Fruit fly (Drosophila melanogaster) whole organism, embryonic: Measurements from ENCODE around the gene IntS10.
A peak's percentile ranks its signal among the peaks of the same experiment; 100 is the strongest.

Experiments
- Atf3 ChIP-seq: fragments of 200-800 bp; sonication (Bioruptor generic); optimal IDR thresholded peaks from 3 replicates; lab custom pipeline; 2016; ENCODE audit warnings: missing biosample characterization, missing genetic modification characterization
- B-H1 ChIP-seq: fragments of 200-800 bp; sonication (Bioruptor generic); IDR thresholded peaks from 3 replicates; pipeline ENCODE4 v1.3.6; 2022; ENCODE audit warnings: missing biosample characterization, missing genetic modification characterization
- BEAF-32 ChIP-seq: fragments of 200-800 bp; sonication (Bioruptor generic); optimal IDR thresholded peaks from 3 replicates; lab custom pipeline; 2017; ENCODE audit warnings: missing biosample characterization, missing genetic modification characterization, mild to moderate bottlenecking, moderate library complexity, missing genetic modification reagents
- Blimp-1 ChIP-seq: fragments of 200-800 bp; sonication (Bioruptor generic); optimal IDR thresholded peaks from 3 replicates; lab custom pipeline; 2018; ENCODE audit warnings: missing biosample characterization, missing genetic modification characterization, mild to moderate bottlenecking, moderate library complexity, missing genetic modification reagents
- BtbVII ChIP-seq: fragments of 200-800 bp; sonication (Bioruptor generic); optimal IDR thresholded peaks from 3 replicates; lab custom pipeline; 2017; ENCODE audit warnings: missing biosample characterization, mild to moderate bottlenecking, missing genetic modification characterization
- CG10267 ChIP-seq: fragments of 200-800 bp; sonication (Bioruptor generic); optimal IDR thresholded peaks from 2 replicates; lab custom pipeline; 2018; ENCODE audit warnings: missing biosample characterization, mild to moderate bottlenecking, missing genetic modification characterization, moderate library complexity
- CG1603 ChIP-seq: fragments of 200-800 bp; sonication (Bioruptor generic); optimal IDR thresholded peaks from 2 replicates; lab custom pipeline; 2019; ENCODE audit warnings: missing biosample characterization, mild to moderate bottlenecking, missing genetic modification characterization, moderate library complexity
- CG17328 ChIP-seq: fragments of 200-800 bp; sonication (Bioruptor generic); IDR thresholded peaks from 2 replicates; pipeline ENCODE4 v1.3.6; 2022; ENCODE audit warnings: missing biosample characterization, missing genetic modification characterization
- CG17385 ChIP-seq: fragments of 200-800 bp; sonication (Bioruptor generic); optimal IDR thresholded peaks from 3 replicates; lab custom pipeline; 2018; ENCODE audit warnings: missing biosample characterization, mild to moderate bottlenecking, missing genetic modification characterization
- CG17612 ChIP-seq: fragments of 200-800 bp; sonication (Bioruptor generic); IDR thresholded peaks from 2 replicates; pipeline ENCODE4 v1.3.6; 2022; ENCODE audit warnings: missing biosample characterization, missing genetic modification characterization
- CG1792 ChIP-seq: fragments of 200-800 bp; sonication (Bioruptor generic); optimal IDR thresholded peaks from 2 replicates; lab custom pipeline; 2016; ENCODE audit warnings: missing biosample characterization, missing genetic modification characterization
- CG2199 ChIP-seq: fragments of 200-800 bp; sonication (Bioruptor generic); IDR thresholded peaks from 3 replicates; pipeline ENCODE4 v1.3.6; 2022; ENCODE audit warnings: missing biosample characterization, missing genetic modification characterization
- CG2712 ChIP-seq: fragments of 200-800 bp; optimal IDR thresholded peaks from 3 replicates; lab custom pipeline; 2019; ENCODE audit warnings: missing biosample characterization, mild to moderate bottlenecking, missing genetic modification characterization, moderate library complexity
- CG3281 ChIP-seq: fragments of 200-800 bp; sonication (Bioruptor generic); optimal IDR thresholded peaks from 3 replicates; lab custom pipeline; 2017; ENCODE audit warnings: missing biosample characterization, mild to moderate bottlenecking, missing genetic modification characterization
- CG3726 ChIP-seq: fragments of 200-800 bp; sonication (Bioruptor generic); IDR thresholded peaks from 3 replicates; pipeline ENCODE4, ENCODE4 v1.3.6; 2022; ENCODE audit warnings: missing biosample characterization, missing genetic modification characterization
- CG6791 ChIP-seq: fragments of 200-800 bp; sonication (Bioruptor generic); IDR thresholded peaks from 3 replicates; pipeline ENCODE4 v1.3.6; 2022; ENCODE audit warnings: missing biosample characterization, missing genetic modification characterization; ENCODE audit not compliant: partially characterized antibody
- CG8089 ChIP-seq: fragments of 200-800 bp; sonication (Bioruptor generic); optimal IDR thresholded peaks from 3 replicates; lab custom pipeline; 2016; ENCODE audit warnings: missing biosample characterization, missing genetic modification characterization
- CG8944 ChIP-seq: fragments of 200-800 bp; sonication (Bioruptor generic); optimal IDR thresholded peaks from 3 replicates; lab custom pipeline; 2016; ENCODE audit warnings: missing biosample characterization, missing genetic modification characterization
- CG9876 ChIP-seq: fragments of 200-800 bp; sonication (Bioruptor generic); optimal IDR thresholded peaks from 2 replicates; lab custom pipeline; 2016; ENCODE audit warnings: missing biosample characterization, missing genetic modification characterization
- Dbx ChIP-seq: fragments of 200-800 bp; sonication (Bioruptor generic); IDR thresholded peaks from 3 replicates; pipeline ENCODE4 v1.3.6; 2022; ENCODE audit warnings: missing biosample characterization, missing genetic modification characterization
- Deaf1 ChIP-seq: fragments of 200-800 bp; optimal IDR thresholded peaks from 3 replicates; lab custom pipeline; 2019; ENCODE audit warnings: missing biosample characterization, mild to moderate bottlenecking, missing genetic modification characterization, moderate library complexity
- Elba2 ChIP-seq: fragments of 200-800 bp; sonication (Bioruptor generic); optimal IDR thresholded peaks from 3 replicates; lab custom pipeline; 2016; ENCODE audit warnings: missing biosample characterization, missing genetic modification characterization
- Fer1 ChIP-seq: fragments of 200-800 bp; sonication (Bioruptor generic); optimal IDR thresholded peaks from 2 replicates; lab custom pipeline; 2017; ENCODE audit warnings: missing biosample characterization, mild to moderate bottlenecking, missing genetic modification characterization
- Fer3 ChIP-seq: fragments of 200-800 bp; sonication (Bioruptor generic); optimal IDR thresholded peaks from 2 replicates; lab custom pipeline; 2018; ENCODE audit warnings: missing biosample characterization, mild to moderate bottlenecking, missing genetic modification characterization, moderate library complexity
- HLH4C ChIP-seq: fragments of 200-800 bp; sonication (Bioruptor generic); IDR thresholded peaks from 3 replicates; pipeline ENCODE4 v1.3.6; 2022; ENCODE audit warnings: missing biosample characterization, missing genetic modification characterization; ENCODE audit not compliant: partially characterized antibody
- Hr51 ChIP-seq, 2 experiments: fragments of 200-800 bp; sonication (Bioruptor generic); optimal IDR thresholded peaks; 2 replicates in 1 of 2; 3 replicates in 1 of 2; lab custom pipeline; 2016 to 2018; ENCODE audit warnings: missing biosample characterization in 2 of 2, missing genetic modification characterization in 2 of 2, mild to moderate bottlenecking in 1 of 2, moderate library complexity in 1 of 2
- Mad ChIP-seq: fragments of 200-800 bp; sonication (Bioruptor generic); optimal IDR thresholded peaks from 2 replicates; lab custom pipeline; 2016; ENCODE audit warnings: missing biosample characterization, missing genetic modification characterization
- Med ChIP-seq: fragments of 200-800 bp; sonication (Bioruptor generic); peaks from one replicate; lab custom pipeline; 2016; ENCODE audit warnings: missing biosample characterization, missing genetic modification characterization, mild to moderate bottlenecking, inconsistent platforms, moderate library complexity
- Meics ChIP-seq: fragments of 200-800 bp; sonication (Bioruptor generic); optimal IDR thresholded peaks from 2 replicates; lab custom pipeline; 2017; ENCODE audit warnings: missing biosample characterization, mild to moderate bottlenecking, missing genetic modification characterization
- Myb ChIP-seq: fragments of 200-800 bp; sonication (Bioruptor generic); optimal IDR thresholded peaks from 2 replicates; lab custom pipeline; 2016; ENCODE audit warnings: missing biosample characterization, missing genetic modification characterization
- NFAT ChIP-seq: fragments of 200-800 bp; sonication (Bioruptor generic); IDR thresholded peaks from 2 replicates; pipeline ENCODE4 v1.3.6; 2022; ENCODE audit warnings: missing biosample characterization, missing genetic modification characterization
- Nf-YA ChIP-seq: fragments of 200-800 bp; sonication (Bioruptor generic); IDR thresholded peaks from 2 replicates; pipeline ENCODE4 v1.3.6; 2022; ENCODE audit warnings: missing biosample characterization, missing genetic modification characterization
- Opbp ChIP-seq: fragments of 200-800 bp; sonication (Bioruptor generic); IDR thresholded peaks from 3 replicates; pipeline ENCODE4 v1.3.6; 2022; ENCODE audit warnings: missing biosample characterization, missing genetic modification characterization; ENCODE audit not compliant: partially characterized antibody
- Six4 ChIP-seq: fragments of 200-800 bp; sonication (Bioruptor generic); optimal IDR thresholded peaks from 2 replicates; lab custom pipeline; 2016; ENCODE audit warnings: missing biosample characterization, missing genetic modification characterization
- TFAM ChIP-seq: fragments of 200-800 bp; sonication (Bioruptor generic); optimal IDR thresholded peaks from 2 replicates; lab custom pipeline; 2017; ENCODE audit warnings: missing biosample characterization, missing genetic modification characterization, inconsistent platforms
- crc ChIP-seq: fragments of 200-800 bp; sonication (Bioruptor generic); optimal IDR thresholded peaks from 2 replicates; lab custom pipeline; 2016; ENCODE audit warnings: missing biosample characterization, missing genetic modification characterization
- crp ChIP-seq, 2 experiments: fragments of 200-800 bp; sonication (Bioruptor generic); optimal IDR thresholded peaks; 2 replicates in 1 of 2; 3 replicates in 1 of 2; lab custom pipeline; 2017; ENCODE audit warnings: missing biosample characterization in 2 of 2, missing genetic modification characterization in 2 of 2, mild to moderate bottlenecking in 1 of 2, moderate library complexity in 1 of 2
- dati ChIP-seq: fragments of 200-800 bp; sonication (Bioruptor generic); IDR thresholded peaks from 2 replicates; pipeline ENCODE4 v1.3.6; 2022; ENCODE audit warnings: missing biosample characterization, missing genetic modification characterization
- dimm ChIP-seq: fragments of 200-800 bp; sonication (Bioruptor generic); IDR thresholded peaks from 2 replicates; pipeline ENCODE4 v1.3.6; 2022; ENCODE audit warnings: missing biosample characterization, missing genetic modification characterization
- dmrt99B ChIP-seq: fragments of 200-800 bp; sonication (Bioruptor generic); optimal IDR thresholded peaks from 2 replicates; lab custom pipeline; 2018; ENCODE audit warnings: missing biosample characterization, mild to moderate bottlenecking, missing genetic modification characterization, moderate library complexity
- fd102C ChIP-seq: fragments of 200-800 bp; sonication (Bioruptor generic); optimal IDR thresholded peaks from 2 replicates; lab custom pipeline; 2018; ENCODE audit warnings: missing biosample characterization, mild to moderate bottlenecking, missing genetic modification characterization, moderate library complexity
- fd3F ChIP-seq: fragments of 200-800 bp; sonication (Bioruptor generic); optimal IDR thresholded peaks from 2 replicates; lab custom pipeline; 2018; ENCODE audit warnings: missing biosample characterization, mild to moderate bottlenecking, missing genetic modification characterization, moderate library complexity
- onecut ChIP-seq: fragments of 200-800 bp; sonication (Bioruptor generic); IDR thresholded peaks from 2 replicates; pipeline ENCODE4 v1.3.6; 2022; ENCODE audit warnings: missing biosample characterization, missing genetic modification characterization
- repo ChIP-seq: fragments of 200-800 bp; sonication (Bioruptor generic); optimal IDR thresholded peaks from 2 replicates; lab custom pipeline; 2016; ENCODE audit warnings: missing biosample characterization, missing genetic modification characterization
- schlank ChIP-seq: fragments of 200-800 bp; sonication (Bioruptor generic); optimal IDR thresholded peaks from 2 replicates; lab custom pipeline; 2018; ENCODE audit warnings: missing biosample characterization, mild to moderate bottlenecking, missing genetic modification characterization
- sug ChIP-seq: fragments of 200-800 bp; optimal IDR thresholded peaks from 2 replicates; lab custom pipeline; 2019; ENCODE audit warnings: missing biosample characterization, mild to moderate bottlenecking, missing genetic modification characterization, moderate library complexity
- trem ChIP-seq: fragments of 200-800 bp; optimal IDR thresholded peaks from 3 replicates; lab custom pipeline; 2019; ENCODE audit warnings: missing biosample characterization, mild to moderate bottlenecking, missing genetic modification characterization, moderate library complexity
- wor ChIP-seq: fragments of 200-800 bp; sonication (Bioruptor generic); IDR thresholded peaks from 2 replicates; pipeline ENCODE4 v1.3.6; 2022; ENCODE audit warnings: missing biosample characterization, missing genetic modification characterization
- z ChIP-seq: fragments of 200-800 bp; sonication (Bioruptor generic); IDR thresholded peaks from 3 replicates; pipeline ENCODE4 v1.3.6; 2022; ENCODE audit warnings: missing biosample characterization, missing genetic modification characterization
- zf30C ChIP-seq: fragments of 200-800 bp; sonication (Bioruptor generic); optimal IDR thresholded peaks from 3 replicates; lab custom pipeline; 2018; ENCODE audit warnings: missing biosample characterization, mild to moderate bottlenecking, missing genetic modification characterization

IntS10 gene

dm6 chr3L:3787595-3788151, 18.8 kb upstream of the IntS10 start (continued):
- TF ChIP-seq fd3F (GFP tag; lab: Kevin White, UChicago), result peak; percentile 6
- TF ChIP-seq NFAT, result no peak
- TF ChIP-seq schlank (tag; lab: Kevin White, UChicago), result no peak
- peak; percentile 31 for TF ChIP-seq Myb (GFP tag; lab: Kevin White, UChicago)
- TF ChIP-seq CG10267 (tag; lab: Kevin White, UChicago), result peak; percentile 41
- TF ChIP-seq dimm (GFP tag; lab: Robert Waterston, UW), result no peak
- peak; percentile 37 for TF ChIP-seq zf30C (GFP tag; lab: Kevin White, UChicago)
- TF ChIP-seq sug (tag; lab: Kevin White, UChicago), result peak; percentile 27
- peak; percentile 32 for TF ChIP-seq CG2712
- no peak for TF ChIP-seq wor (GFP tag; lab: Robert Waterston, UW)
- TF ChIP-seq Blimp-1, result no peak
- no peak for TF ChIP-seq Deaf1 (tag; lab: Kevin White, UChicago)
- TF ChIP-seq CG17612 (GFP tag; lab: Robert Waterston, UW), result no peak
- peak; percentile 42 for TF ChIP-seq Elba2 (GFP tag; lab: Kevin White, UChicago)
- TF ChIP-seq z (GFP tag; lab: Robert Waterston, UW), result peak; percentile 44; the same call in 1 of the 3 replicates
- TF ChIP-seq Nf-YA (GFP tag; lab: Robert Waterston, UW), result no peak
- TF ChIP-seq CG3726 (GFP tag; lab: Robert Waterston, UW), result no peak
- TF ChIP-seq Mad, result no peak
- 0 out of 3 replicates have a peak, but pooled peaks have one; percentile 5 for TF ChIP-seq CG6791 (GFP tag; lab: Robert Waterston, UW)
- no peak for TF ChIP-seq CG8089 (GFP tag; lab: Kevin White, UChicago)
- TF ChIP-seq crc (GFP tag; lab: Kevin White, UChicago), result no peak
- no peak for TF ChIP-seq repo (GFP tag; lab: Kevin White, UChicago)
- TF ChIP-seq CG9876 (GFP tag; lab: Kevin White, UChicago), result no peak
- peak; percentile 74 for TF ChIP-seq Opbp (GFP tag; lab: Robert Waterston, UW)
- TF ChIP-seq crp (GFP tag; optimal IDR thresholded peaks at IDR 0.05; lab: Kevin White, UChicago), result peak in 1 of 2 experiments; percentile 59
- peak; percentile 38 for TF ChIP-seq fd102C (GFP tag; lab: Kevin White, UChicago)
- no peak for TF ChIP-seq Six4 (GFP tag; lab: Kevin White, UChicago)
- no peak for TF ChIP-seq onecut (GFP tag; lab: Robert Waterston, UW)
- peak; percentile 36; the same call in 1 of the 2 replicates for TF ChIP-seq CG17328 (GFP tag; lab: Robert Waterston, UW)
- peak; percentile 54 for TF ChIP-seq Fer1 (GFP tag; lab: Kevin White, UChicago)
- TF ChIP-seq CG2199, result no peak
- TF ChIP-seq Fer3 (tag; lab: Kevin White, UChicago), result no peak
- peak; percentile 29; the same call in 1 of the 3 replicates for TF ChIP-seq HLH4C (GFP tag; lab: Robert Waterston, UW)
- TF ChIP-seq CG3281, result peak; percentile 29
- TF ChIP-seq CG17385 (GFP tag; lab: Kevin White, UChicago), result peak; percentile 32
- TF ChIP-seq Med (GFP tag; lab: Kevin White, UChicago), result peak; percentile 92
- TF ChIP-seq Meics (GFP tag; lab: Kevin White, UChicago), result peak; percentile 9
- no peak for TF ChIP-seq Atf3 (GFP tag; lab: Kevin White, UChicago)
- no peak for TF ChIP-seq dati (GFP tag; lab: Robert Waterston, UW)
- no peak for TF ChIP-seq CG8944 (GFP tag; lab: Kevin White, UChicago)
- TF ChIP-seq CG1603, result peak; percentile 77
- no peak for TF ChIP-seq BtbVII (GFP tag; lab: Kevin White, UChicago)
- no peak; the same call in 2 of the 3 replicates for TF ChIP-seq Dbx (GFP tag; lab: Robert Waterston, UW)
- TF ChIP-seq dmrt99B (tag; lab: Kevin White, UChicago), result no peak
- TF ChIP-seq TFAM (GFP tag; lab: Kevin White, UChicago), result no peak
- peak; percentile 55 for TF ChIP-seq trem (tag; lab: Kevin White, UChicago)
- TF ChIP-seq CG1792 (GFP tag; lab: Kevin White, UChicago), result no peak
- peak; percentile 48 for TF ChIP-seq BEAF-32 (GFP tag; lab: Kevin White, UChicago)
- peak; percentile 8 to 22 for TF ChIP-seq Hr51 (GFP tag; optimal IDR thresholded peaks at IDR 0.05; lab: Kevin White, UChicago)
- TF ChIP-seq B-H1 (GFP tag; lab: Robert Waterston, UW), result no peak; the same call in 2 of the 3 replicates
